Fruit fly (Drosophila melanogaster) S2 (cell line): Measurements from ENCODE around the gene CG32267.

Experiments
- CG8478 ChIP-seq: fragments of >200 bp; optimal IDR thresholded peaks from 2 replicates; lab custom pipeline; 2018
- CTCF ChIP-seq, 2 experiments: fragments of >200 bp; optimal IDR thresholded peaks; 2 replicates each; lab custom pipeline; 2018

dm6 chr3L:3460402-3461027 lies 11.4 kb downstream of the CG32267 start, which contains the start of gene eIF5B:
- TF ChIP-seq CG8478 (no peak), CTCF (optimal IDR thresholded peaks at IDR 0.05; lab: Kevin White, UChicago) (no peak)
